Fruit fly (Drosophila melanogaster): Measurements from ENCODE around the gene Septin1.

dm6 chrX:21396860-21397459, 38.9 kb downstream of the Septin1 start, which contains the start of gene lcs:
- TF ChIP-seq kay (GFP tag; ENCODE audit: borderline replicate concordance) (no peak), CG7101 (tag; optimal IDR thresholded peaks at IDR 0.05) (no peak), cic (GFP tag; optimal IDR thresholded peaks at IDR 0.05) (no peak), CG12768 (GFP tag; optimal IDR thresholded peaks at IDR 0.05) (no peak)
